Worm (Caenorhabditis elegans) whole organism, L2 larva: ENCODE measurements around the gene F26A1.9.

Experiments
- C34F6.9 ChIP-seq: fragments of 150-350 bp; optimal IDR thresholded peaks from 2 replicates; lab custom pipeline; 2014; ENCODE audit warnings: missing biosample characterization, missing genetic modification characterization
- R02D3.7 ChIP-seq: fragments of 150-350 bp; optimal IDR thresholded peaks from 2 replicates; lab custom pipeline; 2014; ENCODE audit warnings: missing biosample characterization, missing genetic modification characterization
- ZK546.5 ChIP-seq: sonication (generic microtip); optimal IDR thresholded peaks from 2 replicates; lab custom pipeline; 2017; ENCODE audit warnings: missing biosample characterization, missing genetic modification characterization
- alr-1 ChIP-seq: fragments of 150-350 bp; optimal IDR thresholded peaks from 2 replicates; lab custom pipeline; 2014; ENCODE audit warnings: missing biosample characterization, missing genetic modification characterization
- ama-1 ChIP-seq: fragments of 150-350 bp; optimal IDR thresholded peaks from 2 replicates; lab custom pipeline; 2018; ENCODE audit warnings: inconsistent platforms
- ceh-16 ChIP-seq: fragments of 150-350 bp; optimal IDR thresholded peaks from 2 replicates; lab custom pipeline; 2014; ENCODE audit warnings: missing biosample characterization, missing genetic modification characterization
- ceh-82 ChIP-seq: fragments of 150-350 bp; optimal IDR thresholded peaks from 2 replicates; lab custom pipeline; 2014; ENCODE audit warnings: missing biosample characterization, missing genetic modification characterization
- crh-2 ChIP-seq: sonication (generic microtip); optimal IDR thresholded peaks from 2 replicates; lab custom pipeline; 2017; ENCODE audit warnings: missing biosample characterization, missing genetic modification characterization
- egl-27 ChIP-seq: sonication (generic microtip); optimal IDR thresholded peaks from 3 replicates; lab custom pipeline; 2017; ENCODE audit warnings: missing biosample characterization, missing genetic modification reagents, missing genetic modification characterization
- elt-1 ChIP-seq: fragments of 150-350 bp; optimal IDR thresholded peaks from 2 replicates; lab custom pipeline; 2014; ENCODE audit warnings: missing biosample characterization, missing genetic modification characterization
- elt-3 ChIP-seq: sonication (generic microtip); optimal IDR thresholded peaks from 2 replicates; lab custom pipeline; 2017; ENCODE audit warnings: missing biosample characterization, missing genetic modification characterization
- fos-1 ChIP-seq: fragments of 150-350 bp; optimal IDR thresholded peaks from 2 replicates; lab custom pipeline; 2014; ENCODE audit warnings: missing biosample characterization, missing genetic modification characterization
- lin-11 ChIP-seq: fragments of 150-350 bp; sonication (generic microtip); optimal IDR thresholded peaks from 2 replicates; lab custom pipeline; 2014; ENCODE audit warnings: missing biosample characterization, missing genetic modification characterization, inconsistent platforms, mixed read lengths
- lin-13 ChIP-seq: fragments of 150-350 bp; optimal IDR thresholded peaks from 2 replicates; lab custom pipeline; 2014; ENCODE audit warnings: missing biosample characterization, missing genetic modification reagents, missing genetic modification characterization
- lin-39 ChIP-seq: fragments of 150-350 bp; optimal IDR thresholded peaks from 2 replicates; lab custom pipeline; 2014; ENCODE audit warnings: missing biosample characterization, missing genetic modification reagents, missing genetic modification characterization
- lsy-2 ChIP-seq, 2 experiments: fragments of 150-350 bp in 1 of 2; sonication (generic microtip) in 1 of 2; optimal IDR thresholded peaks; 2 replicates each; lab custom pipeline; 2014 to 2017; ENCODE audit warnings: missing biosample characterization in 2 of 2, missing genetic modification characterization in 2 of 2
- mab-5 ChIP-seq: fragments of 150-350 bp; optimal IDR thresholded peaks from 2 replicates; lab custom pipeline; 2014; ENCODE audit warnings: missing biosample characterization, missing genetic modification characterization
- mbf-1 ChIP-seq: sonication (generic microtip); optimal IDR thresholded peaks from 2 replicates; lab custom pipeline; 2017; ENCODE audit warnings: missing biosample characterization, missing genetic modification characterization
- nhr-10 ChIP-seq: sonication (generic microtip); optimal IDR thresholded peaks from 2 replicates; lab custom pipeline; 2017; ENCODE audit warnings: missing biosample characterization, missing genetic modification characterization
- nhr-11 ChIP-seq: fragments of 150-350 bp; optimal IDR thresholded peaks from 2 replicates; lab custom pipeline; 2014; ENCODE audit warnings: missing biosample characterization, missing genetic modification characterization
- nhr-129 ChIP-seq: fragments of 150-350 bp; optimal IDR thresholded peaks from 2 replicates; lab custom pipeline; 2014; ENCODE audit warnings: missing biosample characterization, missing genetic modification characterization
- nhr-21 ChIP-seq: fragments of 150-350 bp; optimal IDR thresholded peaks from 2 replicates; lab custom pipeline; 2014; ENCODE audit warnings: missing biosample characterization, missing genetic modification characterization
- nhr-23 ChIP-seq: fragments of 150-350 bp; optimal IDR thresholded peaks from 2 replicates; lab custom pipeline; 2014; ENCODE audit warnings: missing biosample characterization, missing genetic modification reagents, missing genetic modification characterization
- nhr-237 ChIP-seq: fragments of 150-350 bp; optimal IDR thresholded peaks from 2 replicates; lab custom pipeline; 2014; ENCODE audit warnings: missing biosample characterization, missing genetic modification characterization
- nhr-25 ChIP-seq: fragments of 150-350 bp; sonication (generic microtip); optimal IDR thresholded peaks from 3 replicates; lab custom pipeline; 2014; ENCODE audit warnings: missing biosample characterization, missing genetic modification characterization
- nhr-6 ChIP-seq: fragments of 150-350 bp; optimal IDR thresholded peaks from 2 replicates; lab custom pipeline; 2014; ENCODE audit warnings: missing biosample characterization, missing genetic modification characterization
- sem-4 ChIP-seq: fragments of 150-350 bp; optimal IDR thresholded peaks from 2 replicates; lab custom pipeline; 2014; ENCODE audit warnings: missing biosample characterization, missing genetic modification reagents, missing genetic modification characterization
- sma-3 ChIP-seq: sonication (generic microtip); optimal IDR thresholded peaks from 2 replicates; lab custom pipeline; 2016; ENCODE audit warnings: missing genetic modification reagents, missing genetic modification characterization, missing compliant biosample characterization
- unc-39 ChIP-seq: fragments of 150-350 bp; optimal IDR thresholded peaks from 2 replicates; lab custom pipeline; 2014; ENCODE audit warnings: missing biosample characterization, missing genetic modification characterization
- unc-55 ChIP-seq: fragments of 150-350 bp; sonication (generic microtip); optimal IDR thresholded peaks from 3 replicates; lab custom pipeline; 2014; ENCODE audit warnings: missing biosample characterization, missing genetic modification reagents, missing genetic modification characterization
- unc-62 ChIP-seq: fragments of 150-350 bp; optimal IDR thresholded peaks from 2 replicates; lab custom pipeline; 2014; ENCODE audit warnings: missing biosample characterization, missing genetic modification reagents, missing genetic modification characterization
- ztf-11 ChIP-seq: sonication (generic microtip); optimal IDR thresholded peaks from 2 replicates; lab custom pipeline; 2017; ENCODE audit warnings: missing biosample characterization, missing genetic modification characterization
- ztf-4 ChIP-seq: fragments of 150-350 bp; optimal IDR thresholded peaks from 2 replicates; lab custom pipeline; 2014; ENCODE audit warnings: missing biosample characterization, missing genetic modification characterization

The F26A1.9 gene

ce11 chrIII:4822140-4822539 is 7.2 kb downstream of the F26A1.9 start, which contains the start of gene F26A1.8:
F26A1.8 (minus strand) TSS chrIII:4822240.
- TF ChIP-seq ceh-16 (tag; lab: Kevin White, UChicago) (no peak), elt-3 (tag; lab: Kevin White, UChicago) (no peak), lin-13 (GFP tag; lab: Kevin White, UChicago) (no peak), nhr-237 (tag; lab: Kevin White, UChicago) (no peak), nhr-6 (tag; lab: Kevin White, UChicago) (no peak), elt-1 (tag; lab: Kevin White, UChicago) (no peak), unc-62 (GFP tag; lab: Kevin White, UChicago) (no peak)

ce11 chrIII:4819843-4820242 is 9.5 kb downstream of the F26A1.9 start, which contains the start of gene F26A1.7:
F26A1.7 (minus strand) TSS chrIII:4819943.
- TF ChIP-seq ztf-11, result no peak
- no peak for TF ChIP-seq nhr-237 (tag; lab: Kevin White, UChicago)
- TF ChIP-seq ama-1, result no peak
- TF ChIP-seq, all 48 proteins: peak for 0

ce11 chrIII:4817240-4817639 is 12.1 kb downstream of the F26A1.9 start, which contains the start of gene F26A1.4:
F26A1.4 (plus strand) TSS chrIII:4817540.
- no peak for TF ChIP-seq nhr-129 (tag; lab: Kevin White, UChicago)
- TF ChIP-seq ztf-4, result no peak
- no peak for TF ChIP-seq nhr-25 (tag; lab: Kevin White, UChicago)
- no peak for TF ChIP-seq ceh-82 (tag; lab: Kevin White, UChicago)
- no peak for TF ChIP-seq unc-55 (GFP tag; lab: Kevin White, UChicago)
- TF ChIP-seq alr-1 (tag; lab: Kevin White, UChicago), result no peak
- no peak for TF ChIP-seq nhr-10 (tag; lab: Kevin White, UChicago)
- TF ChIP-seq elt-3 (tag; lab: Kevin White, UChicago), result no peak
- no peak for TF ChIP-seq lsy-2 (tag; optimal IDR thresholded peaks at IDR 0.05; lab: Kevin White, UChicago)
- TF ChIP-seq sem-4 (tag; lab: Kevin White, UChicago), result no peak

- TF ChIP-seq elt-1 (tag; lab: Kevin White, UChicago) (no peak), nhr-25 (tag; lab: Kevin White, UChicago) (no peak), lin-39 (tag; lab: Kevin White, UChicago) (no peak), C34F6.9 (no peak), nhr-129 (tag; lab: Kevin White, UChicago) (no peak), sma-3 (no peak), unc-55 (GFP tag; lab: Kevin White, UChicago) (no peak), fos-1 (no peak), nhr-11 (no peak), alr-1 (tag; lab: Kevin White, UChicago) (no peak), nhr-21 (tag; lab: Kevin White, UChicago) (no peak), crh-2 (tag; lab: Kevin White, UChicago) (no peak), mbf-1 (no peak), unc-39 (tag; lab: Kevin White, UChicago) (no peak)
- TF ChIP-seq, all 48 proteins: peak for 0
These were observed 14.6 kb downstream of the F26A1.9 start, which contains the start of gene arl-6 for ce11 chrIII:4814730-4815129. arl-6 (minus strand) TSS chrIII:4814830.

ce11 chrIII:4811195-4811594 is 18.1 kb downstream of the F26A1.9 start, which contains the start of gene C38D4.7:
C38D4.7 (minus strand) TSS chrIII:4811295.
- TF ChIP-seq nhr-11 (no peak), lin-13 (GFP tag; lab: Kevin White, UChicago) (no peak), mbf-1 (no peak), crh-2 (tag; lab: Kevin White, UChicago) (no peak), nhr-23 (tag; lab: Kevin White, UChicago) (no peak), alr-1 (tag; lab: Kevin White, UChicago) (no peak), mab-5 (tag; lab: Kevin White, UChicago) (no peak), ZK546.5 (no peak), sma-3 (no peak), egl-27 (tag; lab: Kevin White, UChicago) (no peak), sem-4 (tag; lab: Kevin White, UChicago) (no peak), lin-11 (tag; lab: Kevin White, UChicago) (no peak), elt-3 (tag; lab: Kevin White, UChicago) (no peak), R02D3.7 (tag; lab: Kevin White, UChicago) (no peak), ceh-82 (tag; lab: Kevin White, UChicago) (no peak)
- TF ChIP-seq, all 48 proteins: peak for 0
